Worm (Caenorhabditis elegans) whole organism, dauer: ENCODE data around the gene fbxa-88.

Experiments used
- unc-62 ChIP-seq: sonication (generic microtip); optimal IDR thresholded peaks from 2 replicates; lab custom pipeline; 2017; ENCODE audit warnings: missing biosample characterization, missing genetic modification reagents, missing genetic modification characterization

Gene fbxa-88

DNA sequence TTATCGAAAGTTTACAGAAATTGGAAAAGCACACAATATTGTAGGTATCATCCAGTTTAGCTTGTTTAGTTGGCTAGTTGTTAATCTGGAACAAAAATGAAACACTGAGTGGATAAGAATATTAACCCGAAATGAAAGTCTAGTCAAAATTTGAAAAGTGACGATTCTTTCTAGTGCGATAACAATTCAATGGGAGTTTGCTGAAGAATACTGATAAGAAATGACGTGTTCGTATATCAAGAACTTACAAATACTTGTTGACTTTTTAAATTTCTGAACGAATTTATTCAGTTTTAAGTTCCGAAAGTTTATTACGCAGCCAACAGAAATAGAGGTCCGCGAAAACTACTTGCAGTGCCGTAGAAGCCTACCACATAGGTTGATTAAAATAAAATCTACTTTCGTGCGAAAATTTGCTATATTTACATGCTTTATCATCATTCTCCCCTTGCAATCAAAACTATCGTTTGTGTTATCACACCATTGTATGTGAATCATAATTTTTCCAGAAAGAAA, at the start of gene fbxa-88:
fbxa-88 (minus strand) TSS at position 51 of the 516 bp plus-strand sequence.
- no peak for TF ChIP-seq unc-62 (GFP tag; lab: Kevin White, UChicago)

DNA sequence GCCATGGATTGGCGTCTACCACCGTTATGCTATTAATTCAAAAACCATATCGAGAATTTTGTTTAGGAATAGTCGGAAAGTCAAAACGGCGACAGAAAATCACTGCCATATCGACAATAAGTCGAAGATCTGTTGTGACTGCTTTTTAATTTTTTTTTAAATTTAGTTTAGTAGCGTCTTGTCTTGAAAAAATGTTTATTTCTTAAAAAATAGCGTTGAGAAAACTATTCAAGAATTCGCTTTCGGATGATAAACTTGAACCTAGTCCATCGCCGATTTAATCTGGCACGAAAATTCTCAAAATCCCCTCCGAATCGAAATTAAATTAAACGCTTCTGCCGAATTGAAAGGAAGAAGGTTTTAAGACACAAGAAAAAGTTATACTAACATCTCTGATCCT, 49.2 kb upstream of the fbxa-88 start, which contains the start of gene srh-279:
srh-279 (plus strand) TSS at position 301 of the 400 bp plus-strand sequence.
- no peak for TF ChIP-seq unc-62 (GFP tag; lab: Kevin White, UChicago)

DNA sequence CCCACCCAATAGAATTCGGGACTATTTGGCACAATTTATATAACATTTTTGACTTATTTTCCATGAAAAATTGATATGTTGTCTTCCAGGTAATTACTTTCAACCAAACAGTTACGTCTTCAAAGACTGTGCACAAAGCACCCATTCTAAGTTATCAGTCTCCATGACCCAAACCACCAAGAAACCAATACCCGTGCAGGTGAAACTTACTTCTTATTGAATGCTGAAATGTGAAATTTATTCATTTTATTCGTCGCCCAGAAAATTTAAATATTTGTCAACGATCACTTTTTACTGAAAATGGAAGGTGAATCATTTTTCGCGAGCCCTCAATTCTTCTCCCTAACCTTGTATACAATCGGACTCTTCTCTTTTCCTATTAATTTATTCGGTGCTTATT, 47.6 kb upstream of the fbxa-88 start, which contains the start of gene srh-281:
srh-281 (plus strand) TSS at position 301 of the 400 bp plus-strand sequence.
- no peak for TF ChIP-seq unc-62 (GFP tag; lab: Kevin White, UChicago)

DNA sequence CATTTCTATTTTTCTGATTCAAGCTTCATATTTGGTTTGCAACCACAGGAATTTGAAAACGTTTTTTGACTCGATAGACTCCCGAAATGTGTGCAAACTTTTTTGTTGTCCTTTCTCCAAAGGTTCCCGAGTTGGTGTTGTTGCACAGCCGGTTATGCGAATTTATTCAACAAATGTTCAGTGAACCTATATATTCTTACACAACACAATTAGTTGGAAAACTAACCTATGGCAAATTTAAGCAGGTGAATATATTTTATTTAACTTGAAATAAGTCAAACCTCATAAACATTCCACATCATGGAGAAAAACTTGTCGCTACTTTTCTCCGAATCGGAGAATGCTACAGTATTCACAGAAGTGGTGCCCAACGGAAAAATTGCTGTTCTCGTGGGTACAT, 40.4 kb upstream of the fbxa-88 start, which contains the start of gene srz-14:
srz-14 (plus strand) TSS at position 301 of the 400 bp plus-strand sequence.
- TF ChIP-seq unc-62 (GFP tag; lab: Kevin White, UChicago), result no peak

DNA sequence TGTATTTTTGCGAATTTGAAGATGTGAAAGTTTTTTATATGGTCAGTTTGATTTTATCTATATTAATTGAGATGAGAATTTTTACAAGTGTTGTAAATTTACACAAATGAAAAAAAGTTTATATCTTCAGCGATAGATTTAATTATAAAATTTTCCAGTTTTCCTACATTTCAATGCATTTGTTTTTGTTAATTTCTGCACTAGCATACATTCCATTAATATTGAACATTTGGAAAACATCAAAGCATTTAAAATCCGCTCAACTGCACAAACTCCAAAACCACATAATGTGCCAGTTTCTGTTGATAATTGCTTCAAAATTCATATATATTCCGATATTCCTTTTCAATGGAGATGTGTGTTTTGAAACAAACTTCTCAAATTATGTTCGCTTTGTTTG, 40.0 kb upstream of the fbxa-88 start, which contains the start of gene srh-277:
srh-277 (plus strand) TSS at position 301 of the 400 bp plus-strand sequence.
- no peak for TF ChIP-seq unc-62 (GFP tag; lab: Kevin White, UChicago)

DNA sequence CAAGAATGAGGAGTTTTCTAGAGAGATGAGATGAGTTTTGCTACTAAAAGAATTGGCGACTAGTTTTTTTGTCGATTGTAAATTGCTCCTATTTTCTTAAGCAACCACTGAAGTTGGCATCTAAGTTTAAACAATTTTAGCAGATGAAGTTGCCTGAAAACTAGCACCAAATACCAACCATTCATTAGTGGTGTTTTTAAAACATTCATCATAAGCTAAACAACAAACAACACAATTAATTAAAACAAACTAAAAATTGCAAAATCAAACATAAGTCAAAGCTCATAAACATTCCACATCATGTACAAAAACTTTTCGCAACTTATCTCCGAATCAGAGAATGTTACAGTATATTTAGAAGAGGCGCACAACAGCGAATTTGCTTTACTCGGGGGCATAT, 39.2 kb upstream of the fbxa-88 start, which contains the start of gene srz-13:
srz-13 (plus strand) TSS at position 301 of the 400 bp plus-strand sequence.
- no peak for TF ChIP-seq unc-62 (GFP tag; lab: Kevin White, UChicago)

DNA sequence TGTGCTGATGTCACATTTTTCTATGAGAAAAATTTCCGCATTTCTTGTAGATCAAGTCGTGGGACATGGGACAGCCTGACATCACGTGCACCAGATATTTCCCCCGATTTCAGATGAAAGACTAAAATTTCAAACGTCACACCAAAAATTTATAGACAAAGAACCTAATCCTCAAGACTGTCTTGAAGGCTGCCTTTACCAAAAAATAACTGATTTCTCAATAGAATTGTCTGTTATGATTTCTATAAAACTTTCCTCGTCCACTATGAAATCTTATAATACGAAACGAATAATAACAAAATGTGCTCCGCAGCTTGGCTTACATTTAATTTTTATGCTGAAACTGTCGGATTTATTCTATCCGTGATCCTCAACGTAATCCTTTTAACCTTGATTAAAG, 37.4 kb upstream of the fbxa-88 start, which contains the start of gene str-106:
str-106 (plus strand) TSS at position 301 of the 400 bp plus-strand sequence.
- TF ChIP-seq unc-62 (GFP tag; lab: Kevin White, UChicago), result no peak

DNA sequence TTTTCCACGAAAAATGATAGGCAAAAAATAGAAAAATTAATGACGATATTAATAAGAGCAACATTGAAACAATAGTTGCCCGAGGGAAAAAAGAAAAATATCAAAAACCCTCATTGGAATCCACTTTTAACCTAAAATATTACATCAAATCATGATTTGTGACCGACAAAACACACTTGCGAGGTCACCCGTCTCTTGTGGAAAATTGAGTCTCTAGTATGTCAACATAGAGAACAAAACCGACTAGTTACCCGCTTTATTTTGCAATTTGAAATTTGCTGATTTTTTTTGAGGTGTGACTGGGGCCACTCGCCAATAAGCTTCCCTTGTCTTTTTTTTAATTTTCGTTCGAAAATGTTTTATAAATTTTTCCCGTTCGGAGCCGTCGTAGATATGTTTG, 32.8 kb upstream of the fbxa-88 start, which contains the start of gene cyp-33D1:
cyp-33D1 (minus strand) TSS at position 101 of the 400 bp plus-strand sequence.
- TF ChIP-seq unc-62 (GFP tag; lab: Kevin White, UChicago), result no peak

DNA sequence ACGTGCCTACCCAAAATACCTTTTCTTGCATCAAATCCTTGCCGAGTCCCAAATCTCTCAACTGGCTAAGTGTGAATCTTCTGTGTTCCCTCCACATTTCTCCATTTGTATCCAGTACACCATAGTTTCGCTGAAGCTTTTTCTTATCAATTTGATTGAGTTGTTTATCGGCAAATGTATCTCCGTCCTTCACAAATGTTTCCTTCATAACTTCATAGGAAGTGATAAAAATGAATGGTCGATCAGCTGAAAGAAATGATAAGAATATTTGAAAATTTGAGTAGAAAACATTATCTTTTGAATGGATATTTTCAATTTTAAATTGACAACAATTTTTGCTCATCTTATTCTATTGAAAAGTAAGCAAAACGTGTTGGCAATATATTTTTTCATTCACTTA, 32.3 kb upstream of the fbxa-88 start:
- TF ChIP-seq unc-62 (GFP tag; lab: Kevin White, UChicago), result no peak

DNA sequence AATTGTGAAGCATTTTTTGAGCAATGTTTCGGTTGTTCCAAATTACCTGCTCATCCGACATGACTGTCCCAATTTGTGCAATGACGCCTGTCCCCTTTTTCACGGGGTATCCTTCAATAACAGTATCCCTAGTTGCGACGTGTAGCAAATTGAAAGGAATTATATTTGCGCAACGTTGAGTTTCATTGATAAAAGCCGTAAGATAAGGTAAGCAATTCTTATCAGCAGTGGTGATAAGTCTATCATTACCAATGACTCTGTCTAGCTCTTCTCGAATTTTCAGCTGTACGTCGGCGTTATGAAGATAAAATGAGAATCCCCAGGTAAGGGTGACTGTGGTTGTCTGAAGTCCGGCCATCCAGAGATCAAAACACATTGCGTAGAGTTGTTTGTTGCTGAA, 31.2 kb upstream of the fbxa-88 start:
- no peak for TF ChIP-seq unc-62 (GFP tag; lab: Kevin White, UChicago)

DNA sequence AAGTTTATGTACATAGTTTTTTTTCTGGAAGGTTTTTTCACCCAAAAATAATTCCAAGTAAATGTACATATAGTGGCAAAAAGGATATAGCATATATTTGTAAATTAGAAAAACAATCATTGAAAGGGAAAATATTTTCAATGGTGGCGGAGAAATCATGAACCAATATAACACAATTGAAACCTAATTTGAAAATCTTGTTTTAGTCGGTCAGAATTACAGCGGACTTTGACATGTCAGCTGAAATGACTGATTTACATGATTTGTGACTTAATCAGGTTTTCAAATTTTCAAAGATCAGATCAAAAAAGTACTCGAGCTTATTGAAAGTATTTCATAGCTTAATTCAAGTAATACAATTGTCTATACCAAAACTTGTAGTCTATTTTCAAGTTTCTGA, 28.8 kb upstream of the fbxa-88 start, which contains the start of gene K05D4.9:
K05D4.9 (minus strand) TSS at position 101 of the 400 bp plus-strand sequence.
- no peak for TF ChIP-seq unc-62 (GFP tag; lab: Kevin White, UChicago)

DNA sequence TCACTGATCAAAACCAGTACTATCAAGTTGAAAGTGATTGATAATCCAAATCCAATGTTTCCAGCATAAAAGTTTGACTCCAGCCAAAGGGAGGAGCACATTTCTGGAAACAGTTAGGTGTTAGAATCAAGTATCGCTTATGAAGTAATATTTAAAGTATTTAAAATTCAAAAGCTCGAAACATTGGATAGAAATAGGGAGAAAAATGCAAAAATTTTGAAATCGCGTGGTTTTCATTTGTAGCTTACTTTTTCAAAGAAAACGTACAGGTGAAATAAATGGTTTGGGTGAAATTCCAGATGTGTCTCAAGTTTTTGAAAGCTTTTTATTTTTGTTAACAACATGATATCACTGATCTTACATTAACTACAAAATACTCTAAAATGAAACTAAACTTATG, 26.1 kb upstream of the fbxa-88 start, which contains the start of gene str-111:
str-111 (minus strand) TSS at position 101 of the 400 bp plus-strand sequence.
- no peak for TF ChIP-seq unc-62 (GFP tag; lab: Kevin White, UChicago)

DNA sequence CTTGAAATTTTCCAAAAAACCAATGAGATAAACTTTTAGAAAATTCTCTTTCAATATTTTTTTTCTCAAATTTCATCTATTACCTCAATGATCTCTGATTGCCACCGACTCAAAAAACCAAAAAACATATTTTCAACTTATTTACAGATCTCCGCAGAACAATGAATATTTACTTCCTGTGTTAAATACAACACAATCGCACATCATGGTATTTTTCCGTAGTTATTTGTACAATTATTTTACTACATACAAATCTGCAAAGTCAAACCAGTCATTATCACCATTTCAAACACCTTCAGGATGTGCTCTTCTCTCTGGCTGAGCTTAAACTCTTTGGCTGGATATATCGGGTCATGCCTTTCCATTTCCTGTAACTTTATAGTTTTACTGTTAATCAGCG, 23.0 kb upstream of the fbxa-88 start, which contains the start of gene str-108:
str-108 (plus strand) TSS at position 301 of the 400 bp plus-strand sequence.
- no peak for TF ChIP-seq unc-62 (GFP tag; lab: Kevin White, UChicago)

DNA sequence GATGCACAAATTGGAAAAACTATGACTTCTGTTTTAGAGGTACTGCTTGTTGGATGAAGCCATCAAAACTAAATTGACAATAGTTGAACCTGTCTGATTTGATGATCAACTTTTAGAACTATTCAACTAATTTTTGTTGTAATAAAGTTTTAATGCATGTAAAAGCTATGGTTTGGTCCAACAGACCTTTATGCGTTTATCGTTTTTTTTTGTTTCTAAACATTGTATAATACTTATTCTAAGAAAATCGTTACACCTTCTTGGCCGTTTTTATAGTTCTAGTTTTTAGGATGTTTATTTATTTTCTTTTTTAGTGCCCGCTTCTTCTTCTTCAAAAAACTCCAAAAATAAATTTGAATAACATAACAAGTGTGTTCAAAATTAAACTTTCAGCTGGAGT, 20.8 kb upstream of the fbxa-88 start, which contains the start of gene F10A3.12:
F10A3.12 (plus strand) TSS at position 301 of the 400 bp plus-strand sequence.
- TF ChIP-seq unc-62 (GFP tag; lab: Kevin White, UChicago), result no peak

DNA sequence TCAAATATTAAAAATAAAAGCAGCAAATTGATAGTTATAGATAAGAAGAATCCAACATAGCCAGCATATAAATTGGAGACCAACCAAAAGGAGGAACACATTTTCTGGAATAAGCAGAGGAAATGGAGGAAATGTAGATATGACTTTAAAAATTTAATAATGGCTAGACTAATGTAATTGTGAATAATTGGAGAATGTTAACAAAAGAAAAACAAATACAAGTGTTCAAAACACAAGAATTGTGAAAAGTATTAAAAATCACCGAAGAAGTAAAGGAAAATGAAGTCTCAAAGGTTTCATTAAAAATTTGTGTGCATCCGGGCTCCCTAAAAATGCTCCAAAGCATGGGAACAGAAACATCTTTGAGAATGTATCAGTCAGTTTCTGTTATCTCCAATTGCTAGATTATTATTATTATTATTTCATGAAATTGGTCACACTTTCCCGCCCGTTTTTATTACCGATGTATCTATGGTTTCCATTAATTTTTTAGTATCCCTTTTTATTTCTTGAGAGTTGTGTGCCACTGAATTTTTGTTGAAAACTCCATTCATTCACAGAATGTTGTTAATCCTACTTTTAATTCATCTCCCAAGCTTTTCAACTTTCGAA, 19.3 kb upstream of the fbxa-88 start, which contains the start of the genes str-109 and F10A3.11:
str-109 (minus strand) TSS at position 101 of the 612 bp plus-strand sequence.
F10A3.11 (plus strand) TSS at position 562 of the 612 bp plus-strand sequence.
- no peak for TF ChIP-seq unc-62 (GFP tag; lab: Kevin White, UChicago)

DNA sequence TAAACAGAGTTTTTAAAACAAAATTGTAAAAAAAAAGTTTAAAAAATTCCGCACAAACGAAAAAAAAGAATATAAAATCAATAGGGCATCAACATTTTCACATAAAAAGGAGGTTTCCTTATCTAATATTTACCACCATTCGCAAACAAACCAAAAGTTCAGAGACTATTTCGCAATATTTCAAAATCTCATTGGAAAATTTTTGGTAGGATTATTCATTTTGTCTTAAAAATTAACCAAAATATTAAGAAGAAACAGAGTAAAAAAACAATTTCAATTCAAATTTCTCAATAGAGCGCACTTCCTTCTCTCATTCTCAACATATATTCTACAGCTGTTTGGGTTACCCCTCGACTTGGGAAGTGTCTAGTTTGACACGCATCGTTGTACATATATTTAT, 17.2 kb upstream of the fbxa-88 start:
- no peak for TF ChIP-seq unc-62 (GFP tag; lab: Kevin White, UChicago)
